Worm (Caenorhabditis elegans) whole organism, mixed stage, embryonic: ENCODE results near the gene gss-1.

Experiments used
- ces-1 ChIP-seq: fragments of 150-350 bp; optimal IDR thresholded peaks from 2 replicates; lab custom pipeline; 2014; ENCODE audit warnings: missing biosample characterization, missing genetic modification reagents, missing genetic modification characterization
- elt-1 ChIP-seq: sonication (generic microtip); optimal IDR thresholded peaks from 2 replicates; lab custom pipeline; 2017; ENCODE audit warnings: missing genetic modification characterization, mild to moderate bottlenecking, missing compliant biosample characterization, antibody characterized with exemption, moderate library complexity, borderline replicate concordance; ENCODE audit not compliant: insufficient read depth
- lsy-2 ChIP-seq: fragments of 150-350 bp; optimal IDR thresholded peaks from 2 replicates; lab custom pipeline; 2014; ENCODE audit warnings: missing biosample characterization, missing genetic modification characterization
- mab-5 ChIP-seq: fragments of 150-350 bp; optimal IDR thresholded peaks from 2 replicates; lab custom pipeline; 2014; ENCODE audit warnings: missing biosample characterization, missing genetic modification characterization
- mls-2 ChIP-seq: sonication (generic microtip); optimal IDR thresholded peaks from 2 replicates; lab custom pipeline; 2016; ENCODE audit warnings: mild to moderate bottlenecking, missing genetic modification characterization, moderate library complexity, missing compliant biosample characterization
- nhr-28 ChIP-seq: fragments of 150-350 bp; optimal IDR thresholded peaks from 2 replicates; lab custom pipeline; 2014; ENCODE audit warnings: missing biosample characterization, missing genetic modification characterization
- pha-4 ChIP-seq: fragments of 150-350 bp; optimal IDR thresholded peaks from 2 replicates; lab custom pipeline; 2018; ENCODE audit warnings: missing biosample characterization, missing genetic modification reagents, missing genetic modification characterization
- snpc-4 ChIP-seq: fragments of 150-350 bp; optimal IDR thresholded peaks from 2 replicates; lab custom pipeline; 2014; ENCODE audit warnings: missing biosample characterization, missing genetic modification characterization
- tbx-8 ChIP-seq: fragments of 200-800 bp; sonication (Bioruptor generic); optimal IDR thresholded peaks from 2 replicates; lab custom pipeline; 2018; ENCODE audit warnings: mild to moderate bottlenecking, missing genetic modification characterization, moderate library complexity, missing compliant biosample characterization
- unc-120 ChIP-seq: sonication (generic microtip); optimal IDR thresholded peaks from 2 replicates; lab custom pipeline; 2017; ENCODE audit warnings: missing genetic modification characterization, missing compliant biosample characterization; ENCODE audit not compliant: poor library complexity, severe bottlenecking

ce11 chrII:9369394-9369793 lies 46.8 kb downstream of the gss-1 start:
- no peak for TF ChIP-seq elt-1
- no peak for TF ChIP-seq lsy-2 (tag; lab: Kevin White, UChicago)
- TF ChIP-seq mab-5 (tag; lab: Kevin White, UChicago): no peak
- no peak for TF ChIP-seq ces-1 (GFP tag; lab: Kevin White, UChicago)
- no peak for TF ChIP-seq nhr-28 (tag; lab: Kevin White, UChicago)
- no peak for TF ChIP-seq mls-2 (tag; lab: Kevin White, UChicago)
- no peak for TF ChIP-seq tbx-8
- no peak for TF ChIP-seq pha-4 (tag; lab: Kevin White, UChicago)
- no peak for TF ChIP-seq snpc-4
- no peak for TF ChIP-seq unc-120 (tag; lab: Kevin White, UChicago)
